Worm (Caenorhabditis elegans): Measurements from ENCODE around the gene fbxa-141.

- TF ChIP-seq snpc-4 (tag; optimal IDR thresholded peaks at IDR 0.05) (no peak), lin-15B (tag; optimal IDR thresholded peaks at IDR 0.05) (no peak), ama-1 (optimal IDR thresholded peaks at IDR 0.05) (no peak), fkh-10 (GFP tag; optimal IDR thresholded peaks at IDR 0.05) (no peak), aly-2 (tag; optimal IDR thresholded peaks at IDR 0.05) (no peak), unc-39 (tag; optimal IDR thresholded peaks at IDR 0.05) (no peak), zag-1 (tag; optimal IDR thresholded peaks at IDR 0.05) (no peak), ceh-16 (tag; optimal IDR thresholded peaks at IDR 0.05) (no peak), elt-3 (tag; optimal IDR thresholded peaks at IDR 0.05) (no peak), lin-39 (tag; optimal IDR thresholded peaks at IDR 0.05) (peak; percentile 16), ceh-82 (tag; optimal IDR thresholded peaks at IDR 0.05) (no peak), ceh-28 (tag; optimal IDR thresholded peaks at IDR 0.05) (no peak)
These were observed 8.7 kb downstream of the fbxa-141 start, which contains the start of gene M163.1 for ce11 chrX:14503800-14504550.
